Fruit fly (Drosophila melanogaster): Measurements from ENCODE around the gene alpha-Est2.
A peak's percentile ranks its signal among the peaks of the same experiment; 100 is the strongest.

Gene alpha-Est2

dm6 chr3R:7508198-7508837, 33.3 kb upstream of the alpha-Est2 start:
- TF ChIP-seq chinmo (GFP tag; IDR thresholded peaks at IDR 0.05; ENCODE audit: partially characterized antibody) (0 out of 4 replicates have a peak, but pooled peaks have one; percentile 58), cato (GFP tag; optimal IDR thresholded peaks at IDR 0.05; ENCODE audit: borderline replicate concordance) (no peak), h (optimal IDR thresholded peaks at IDR 0.05) (no peak), sens (GFP tag) (peak; percentile 74), CG13775 (GFP tag; optimal IDR thresholded peaks at IDR 0.05) (no peak), crp (GFP tag; optimal IDR thresholded peaks at IDR 0.05) (no peak), esg (GFP tag; conservative IDR thresholded peaks at IDR 0.05) (no peak), CG8290 (GFP tag; optimal IDR thresholded peaks at IDR 0.05) (no peak), CG8290 (tag; optimal IDR thresholded peaks at IDR 0.05) (peak in 1 of 2 experiments; percentile 27), Ada2b (GFP tag; IDR thresholded peaks at IDR 0.05) (no peak), CG9876 (GFP tag; optimal IDR thresholded peaks at IDR 0.05) (no peak), mam (GFP tag; optimal IDR thresholded peaks at IDR 0.05) (no peak), CG31388 (GFP tag; optimal IDR thresholded peaks at IDR 0.05) (no peak), CG1792 (GFP tag; optimal IDR thresholded peaks at IDR 0.05) (no peak), zfh1 (GFP tag; IDR thresholded peaks at IDR 0.05) (no peak), CG12769 (tag; optimal IDR thresholded peaks at IDR 0.05) (peak; percentile 7), exex (tag; optimal IDR thresholded peaks at IDR 0.05) (peak; percentile 86), cg (GFP tag; optimal IDR thresholded peaks at IDR 0.05) (peak; percentile 19), stwl (tag; optimal IDR thresholded peaks at IDR 0.05) (peak; percentile 21), CG2199 (GFP tag; IDR thresholded peaks at IDR 0.05) (0 out of 3 replicates have a peak, but pooled peaks have one; percentile 11), gro (GFP tag; optimal IDR thresholded peaks at IDR 0.05) (peak; percentile 10), CG17568 (GFP tag; optimal IDR thresholded peaks at IDR 0.05) (no peak), Med (GFP tag) (peak; percentile 56), Pdp1 (GFP tag; optimal IDR thresholded peaks at IDR 0.05) (peak in 1 of 2 experiments; percentile 74), BEAF-32 (GFP tag; optimal IDR thresholded peaks at IDR 0.05) (no peak), CG31365 (tag; optimal IDR thresholded peaks at IDR 0.05) (no peak), CG10321 (GFP tag; IDR thresholded peaks at IDR 0.05) (no peak), Dad (GFP tag; optimal IDR thresholded peaks at IDR 0.05) (no peak), HmgZ (tag; optimal IDR thresholded peaks at IDR 0.05) (peak; percentile 48)

dm6 chr3R:7514232-7514863, 27.3 kb upstream of the alpha-Est2 start:
- TF ChIP-seq Oaz (GFP tag; IDR thresholded peaks at IDR 0.05): no peak
- TF ChIP-seq Oli (tag; optimal IDR thresholded peaks at IDR 0.05): no peak
- no peak for TF ChIP-seq sens-2 (GFP tag; IDR thresholded peaks at IDR 0.05)
- peak; percentile 1 for TF ChIP-seq cwo (GFP tag; optimal IDR thresholded peaks at IDR 0.05)
- TF ChIP-seq Sin3A (optimal IDR thresholded peaks at IDR 0.05): no peak
- no peak for TF ChIP-seq z (GFP tag; IDR thresholded peaks at IDR 0.05)
- peak; percentile 80 for TF ChIP-seq sug (tag; optimal IDR thresholded peaks at IDR 0.05)
- no peak for TF ChIP-seq CG6689 (GFP tag; IDR thresholded peaks at IDR 0.05)
- no peak for TF ChIP-seq CG9609 (GFP tag; optimal IDR thresholded peaks at IDR 0.05)
- peak in 1 of 2 experiments; percentile 1 for TF ChIP-seq Pdp1 (GFP tag; optimal IDR thresholded peaks at IDR 0.05)
- TF ChIP-seq gsb (GFP tag; IDR thresholded peaks at IDR 0.05): no peak
- peak; percentile 85 for TF ChIP-seq exex (tag; optimal IDR thresholded peaks at IDR 0.05)
- no peak for TF ChIP-seq luna (GFP tag; optimal IDR thresholded peaks at IDR 0.05)
- TF ChIP-seq CG34376 (GFP tag; optimal IDR thresholded peaks at IDR 0.05): peak; percentile 74
- TF ChIP-seq lab (GFP tag; optimal IDR thresholded peaks at IDR 0.05): peak; percentile 17
- no peak for TF ChIP-seq CG10267 (tag; optimal IDR thresholded peaks at IDR 0.05)
- no peak for TF ChIP-seq CG30403 (GFP tag; optimal IDR thresholded peaks at IDR 0.05)
- TF ChIP-seq CG12219 (GFP tag; optimal IDR thresholded peaks at IDR 0.05): no peak
- TF ChIP-seq sd (tag; optimal IDR thresholded peaks at IDR 0.05): peak; percentile 51

Measured in whole organism, embryonic.